Worm (Caenorhabditis elegans) whole organism, L2 larva: Measurements from ENCODE around the gene fbxc-51.

Source experiments
- C34F6.9 ChIP-seq: fragments of 150-350 bp; optimal IDR thresholded peaks from 2 replicates; lab custom pipeline; 2014; ENCODE audit warnings: missing biosample characterization, missing genetic modification characterization
- F13H6.1 ChIP-seq: sonication (generic microtip); optimal IDR thresholded peaks from 2 replicates; lab custom pipeline; 2016; ENCODE audit warnings: missing genetic modification characterization, missing compliant biosample characterization
- R02D3.7 ChIP-seq: fragments of 150-350 bp; optimal IDR thresholded peaks from 2 replicates; lab custom pipeline; 2014; ENCODE audit warnings: missing biosample characterization, missing genetic modification characterization
- Y55F3AM.14 ChIP-seq: fragments of 200-800 bp; sonication (Bioruptor generic); optimal IDR thresholded peaks from 2 replicates; lab custom pipeline; 2018; ENCODE audit warnings: mild to moderate bottlenecking, missing genetic modification characterization, missing compliant biosample characterization
- ZK546.5 ChIP-seq: sonication (generic microtip); optimal IDR thresholded peaks from 2 replicates; lab custom pipeline; 2017; ENCODE audit warnings: missing biosample characterization, missing genetic modification characterization
- aly-2 ChIP-seq: fragments of 150-350 bp; optimal IDR thresholded peaks from 2 replicates; lab custom pipeline; 2014; ENCODE audit warnings: missing biosample characterization, missing genetic modification characterization
- ama-1 ChIP-seq: fragments of 150-350 bp; optimal IDR thresholded peaks from 2 replicates; lab custom pipeline; 2018; ENCODE audit warnings: inconsistent platforms
- blmp-1 ChIP-seq: sonication (generic microtip); optimal IDR thresholded peaks from 2 replicates; lab custom pipeline; 2017; ENCODE audit warnings: missing genetic modification characterization, mild to moderate bottlenecking, missing compliant biosample characterization, antibody characterized with exemption, moderate library complexity; ENCODE audit not compliant: insufficient read depth
- ceh-16 ChIP-seq: fragments of 150-350 bp; optimal IDR thresholded peaks from 2 replicates; lab custom pipeline; 2014; ENCODE audit warnings: missing biosample characterization, missing genetic modification characterization
- ceh-82 ChIP-seq: fragments of 150-350 bp; optimal IDR thresholded peaks from 2 replicates; lab custom pipeline; 2014; ENCODE audit warnings: missing biosample characterization, missing genetic modification characterization
- crh-2 ChIP-seq: sonication (generic microtip); optimal IDR thresholded peaks from 2 replicates; lab custom pipeline; 2017; ENCODE audit warnings: missing biosample characterization, missing genetic modification characterization
- egl-27 ChIP-seq: sonication (generic microtip); optimal IDR thresholded peaks from 3 replicates; lab custom pipeline; 2017; ENCODE audit warnings: missing biosample characterization, missing genetic modification reagents, missing genetic modification characterization
- elt-1 ChIP-seq: fragments of 150-350 bp; optimal IDR thresholded peaks from 2 replicates; lab custom pipeline; 2014; ENCODE audit warnings: missing biosample characterization, missing genetic modification characterization
- elt-3 ChIP-seq: sonication (generic microtip); optimal IDR thresholded peaks from 2 replicates; lab custom pipeline; 2017; ENCODE audit warnings: missing biosample characterization, missing genetic modification characterization
- fos-1 ChIP-seq: fragments of 150-350 bp; optimal IDR thresholded peaks from 2 replicates; lab custom pipeline; 2014; ENCODE audit warnings: missing biosample characterization, missing genetic modification characterization
- gmeb-1 ChIP-seq: fragments of 150-350 bp; optimal IDR thresholded peaks from 2 replicates; lab custom pipeline; 2014; ENCODE audit warnings: missing biosample characterization, missing genetic modification characterization
- lin-11 ChIP-seq: fragments of 150-350 bp; sonication (generic microtip); optimal IDR thresholded peaks from 2 replicates; lab custom pipeline; 2014; ENCODE audit warnings: missing biosample characterization, missing genetic modification characterization, inconsistent platforms, mixed read lengths
- lin-13 ChIP-seq: fragments of 150-350 bp; optimal IDR thresholded peaks from 2 replicates; lab custom pipeline; 2014; ENCODE audit warnings: missing biosample characterization, missing genetic modification reagents, missing genetic modification characterization
- lin-39 ChIP-seq: fragments of 150-350 bp; optimal IDR thresholded peaks from 2 replicates; lab custom pipeline; 2014; ENCODE audit warnings: missing biosample characterization, missing genetic modification reagents, missing genetic modification characterization
- lsy-2 ChIP-seq, 2 experiments: fragments of 150-350 bp in 1 of 2; sonication (generic microtip) in 1 of 2; optimal IDR thresholded peaks; 2 replicates each; lab custom pipeline; 2014 to 2017; ENCODE audit warnings: missing biosample characterization in 2 of 2, missing genetic modification characterization in 2 of 2
- mab-5 ChIP-seq: fragments of 150-350 bp; optimal IDR thresholded peaks from 2 replicates; lab custom pipeline; 2014; ENCODE audit warnings: missing biosample characterization, missing genetic modification characterization
- mbf-1 ChIP-seq: sonication (generic microtip); optimal IDR thresholded peaks from 2 replicates; lab custom pipeline; 2017; ENCODE audit warnings: missing biosample characterization, missing genetic modification characterization
- nhr-10 ChIP-seq: sonication (generic microtip); optimal IDR thresholded peaks from 2 replicates; lab custom pipeline; 2017; ENCODE audit warnings: missing biosample characterization, missing genetic modification characterization
- nhr-12 ChIP-seq: fragments of 150-350 bp; optimal IDR thresholded peaks from 2 replicates; lab custom pipeline; 2014; ENCODE audit warnings: missing biosample characterization, missing genetic modification characterization
- nhr-21 ChIP-seq: fragments of 150-350 bp; optimal IDR thresholded peaks from 2 replicates; lab custom pipeline; 2014; ENCODE audit warnings: missing biosample characterization, missing genetic modification characterization
- nhr-237 ChIP-seq: fragments of 150-350 bp; optimal IDR thresholded peaks from 2 replicates; lab custom pipeline; 2014; ENCODE audit warnings: missing biosample characterization, missing genetic modification characterization
- nhr-25 ChIP-seq: fragments of 150-350 bp; sonication (generic microtip); optimal IDR thresholded peaks from 3 replicates; lab custom pipeline; 2014; ENCODE audit warnings: missing biosample characterization, missing genetic modification characterization
- nhr-6 ChIP-seq: fragments of 150-350 bp; optimal IDR thresholded peaks from 2 replicates; lab custom pipeline; 2014; ENCODE audit warnings: missing biosample characterization, missing genetic modification characterization
- sma-3 ChIP-seq: sonication (generic microtip); optimal IDR thresholded peaks from 2 replicates; lab custom pipeline; 2016; ENCODE audit warnings: missing genetic modification reagents, missing genetic modification characterization, missing compliant biosample characterization
- sma-9 ChIP-seq, 2 experiments: fragments of 150-350 bp in 1 of 2; sonication (generic microtip) in 1 of 2; optimal IDR thresholded peaks; 2 replicates each; lab custom pipeline; 2014 to 2016; ENCODE audit warnings: missing genetic modification characterization in 2 of 2, mild to moderate bottlenecking in 1 of 2, missing biosample characterization in 1 of 2, missing compliant biosample characterization in 1 of 2, missing genetic modification reagents in 1 of 2, moderate library complexity in 1 of 2
- unc-39 ChIP-seq: fragments of 150-350 bp; optimal IDR thresholded peaks from 2 replicates; lab custom pipeline; 2014; ENCODE audit warnings: missing biosample characterization, missing genetic modification characterization
- unc-55 ChIP-seq: fragments of 150-350 bp; sonication (generic microtip); optimal IDR thresholded peaks from 3 replicates; lab custom pipeline; 2014; ENCODE audit warnings: missing biosample characterization, missing genetic modification reagents, missing genetic modification characterization
- zag-1 ChIP-seq: fragments of 150-350 bp; optimal IDR thresholded peaks from 2 replicates; lab custom pipeline; 2014; ENCODE audit warnings: missing biosample characterization, missing genetic modification characterization
- ztf-1 ChIP-seq: fragments of 200-800 bp; sonication (Bioruptor generic); conservative IDR thresholded peaks from 2 replicates; pipeline ENCODE4 v1.3.6; 2022; ENCODE audit warnings: missing genetic modification characterization, missing compliant biosample characterization
- ztf-4 ChIP-seq: fragments of 150-350 bp; optimal IDR thresholded peaks from 2 replicates; lab custom pipeline; 2014; ENCODE audit warnings: missing biosample characterization, missing genetic modification characterization

The fbxc-51 gene

ce11 chrII:913222-913722 is 44.7 kb downstream of the fbxc-51 start, which contains the start of gene fbxc-33 (continued):
- TF ChIP-seq lin-11 (tag; lab: Kevin White, UChicago) = no peak
- TF ChIP-seq mab-5 = no peak
- no peak for TF ChIP-seq ztf-4 (tag; lab: Kevin White, UChicago)
- TF ChIP-seq nhr-12 (tag; lab: Kevin White, UChicago) = no peak
- peak; percentile 19 for TF ChIP-seq fos-1 (tag; lab: Kevin White, UChicago)
- no peak for TF ChIP-seq lsy-2 (tag; optimal IDR thresholded peaks at IDR 0.05; lab: Kevin White, UChicago)
- no peak for TF ChIP-seq aly-2 (tag; lab: Kevin White, UChicago)
- TF ChIP-seq sma-3 (GFP tag; lab: Kevin White, UChicago) = no peak
- no peak for TF ChIP-seq lin-39
- no peak for TF ChIP-seq crh-2
- TF ChIP-seq ztf-1 (GFP tag; lab: Robert Waterston, UW) = no peak
- no peak for TF ChIP-seq unc-39
- TF ChIP-seq unc-55 (GFP tag; lab: Kevin White, UChicago) = peak; percentile 53
- peak; percentile 67 for TF ChIP-seq C34F6.9
- TF ChIP-seq nhr-10 (tag; lab: Kevin White, UChicago) = no peak
- TF ChIP-seq nhr-25 (tag; lab: Kevin White, UChicago) = no peak
- no peak for TF ChIP-seq lin-13
- TF ChIP-seq ZK546.5 (tag; lab: Kevin White, UChicago) = no peak
- no peak for TF ChIP-seq sma-9 (GFP tag; optimal IDR thresholded peaks at IDR 0.05; lab: Kevin White, UChicago)
- TF ChIP-seq sma-9 (tag; optimal IDR thresholded peaks at IDR 0.05; lab: Kevin White, UChicago) = no peak

- TF ChIP-seq lin-39 (no peak), egl-27 (peak; percentile 85), crh-2 (peak; percentile 30), sma-9 (GFP tag; optimal IDR thresholded peaks at IDR 0.05; lab: Kevin White, UChicago) (peak; percentile 55), sma-9 (tag; optimal IDR thresholded peaks at IDR 0.05; lab: Kevin White, UChicago) (no peak), gmeb-1 (tag; lab: Kevin White, UChicago) (peak; percentile 59), F13H6.1 (no peak), fos-1 (tag; lab: Kevin White, UChicago) (peak; percentile 99), sma-3 (GFP tag; lab: Kevin White, UChicago) (peak; percentile 26), ceh-16 (tag; lab: Kevin White, UChicago) (no peak)
- TF ChIP-seq, all 48 proteins: peak for 6
Measured at ce11 chrII:915206-915605, 46.6 kb downstream of the fbxc-51 start.

- TF ChIP-seq lin-39 (no peak), unc-39 (no peak), egl-27 (no peak), C34F6.9 (no peak), mab-5 (no peak), zag-1 (tag; lab: Kevin White, UChicago) (no peak), mbf-1 (tag; lab: Kevin White, UChicago) (no peak), nhr-6 (tag; lab: Kevin White, UChicago) (no peak), ZK546.5 (tag; lab: Kevin White, UChicago) (no peak), Y55F3AM.14 (GFP tag; lab: Kevin White, UChicago) (no peak), ztf-4 (tag; lab: Kevin White, UChicago) (no peak), ceh-82 (no peak), elt-3 (tag; lab: Kevin White, UChicago) (no peak), nhr-237 (no peak), unc-55 (GFP tag; lab: Kevin White, UChicago) (no peak), sma-3 (GFP tag; lab: Kevin White, UChicago) (no peak), nhr-21 (no peak)
Measured at ce11 chrII:915780-916179, 47.2 kb downstream of the fbxc-51 start, which contains the start of gene fbxc-29. Gene fbxc-29 (plus strand): TSS chrII:916080.

- no peak for TF ChIP-seq nhr-25 (tag; lab: Kevin White, UChicago)
- no peak for TF ChIP-seq lin-13
- TF ChIP-seq blmp-1 (tag; lab: Kevin White, UChicago) = no peak
- no peak for TF ChIP-seq ceh-16 (tag; lab: Kevin White, UChicago)
- no peak for TF ChIP-seq nhr-6 (tag; lab: Kevin White, UChicago)
- no peak for TF ChIP-seq lin-11 (tag; lab: Kevin White, UChicago)
- TF ChIP-seq unc-39 = no peak
- TF ChIP-seq R02D3.7 = no peak
- TF ChIP-seq elt-1 = no peak
- no peak for TF ChIP-seq ama-1 (lab: Kevin White, UChicago)
- TF ChIP-seq aly-2 (tag; lab: Kevin White, UChicago) = no peak
Measured at ce11 chrII:917324-917723, 48.7 kb downstream of the fbxc-51 start, which contains the start of gene fbxc-30. Gene fbxc-30 (plus strand): TSS chrII:917624.
